Fruit fly (Drosophila melanogaster) whole organism, adult: ENCODE results near the gene CG5021.

ENCODE experiments used
- CG11617 ChIP-seq: fragments of 200-800 bp; sonication (Bioruptor generic); optimal IDR thresholded peaks from 2 replicates; lab custom pipeline; 2017; ENCODE audit warnings: mild to moderate bottlenecking, missing biosample characterization, missing genetic modification reagents, missing genetic modification characterization
- CG12768 ChIP-seq: fragments of 200-800 bp; sonication (Bioruptor generic); optimal IDR thresholded peaks from 2 replicates; lab custom pipeline; 2017; ENCODE audit warnings: missing biosample characterization, missing genetic modification characterization, mild to moderate bottlenecking, moderate library complexity, missing genetic modification reagents
- CG14711 ChIP-seq: fragments of 200-800 bp; sonication (Bioruptor generic); optimal IDR thresholded peaks from 2 replicates; lab custom pipeline; 2018; ENCODE audit warnings: missing biosample characterization, mild to moderate bottlenecking, missing genetic modification characterization, moderate library complexity
- CG33017 ChIP-seq: fragments of 200-800 bp; sonication (Bioruptor generic); optimal IDR thresholded peaks from 2 replicates; lab custom pipeline; 2018; ENCODE audit warnings: missing biosample characterization, mild to moderate bottlenecking, missing genetic modification characterization, moderate library complexity
- CG7045 ChIP-seq: fragments of 200-800 bp; sonication (Bioruptor generic); optimal IDR thresholded peaks from 2 replicates; lab custom pipeline; 2017; ENCODE audit warnings: missing biosample characterization, mild to moderate bottlenecking, missing genetic modification characterization
- CG7101 ChIP-seq: fragments of 200-800 bp; sonication (Bioruptor generic); optimal IDR thresholded peaks from 2 replicates; lab custom pipeline; 2018; ENCODE audit warnings: missing biosample characterization, mild to moderate bottlenecking, missing genetic modification characterization, moderate library complexity
- Crg-1 ChIP-seq: fragments of 200-800 bp; sonication (Bioruptor generic); optimal IDR thresholded peaks from 2 replicates; lab custom pipeline; 2016; ENCODE audit warnings: missing biosample characterization, missing genetic modification characterization
- Hr96 ChIP-seq: fragments of 200-800 bp; sonication (Bioruptor generic); optimal IDR thresholded peaks from 2 replicates; lab custom pipeline; 2016; ENCODE audit warnings: missing biosample characterization, missing genetic modification characterization
- toe ChIP-seq: fragments of 200-800 bp; sonication (Bioruptor generic); optimal IDR thresholded peaks from 2 replicates; lab custom pipeline; 2016; ENCODE audit warnings: missing biosample characterization, missing genetic modification characterization

DNA sequence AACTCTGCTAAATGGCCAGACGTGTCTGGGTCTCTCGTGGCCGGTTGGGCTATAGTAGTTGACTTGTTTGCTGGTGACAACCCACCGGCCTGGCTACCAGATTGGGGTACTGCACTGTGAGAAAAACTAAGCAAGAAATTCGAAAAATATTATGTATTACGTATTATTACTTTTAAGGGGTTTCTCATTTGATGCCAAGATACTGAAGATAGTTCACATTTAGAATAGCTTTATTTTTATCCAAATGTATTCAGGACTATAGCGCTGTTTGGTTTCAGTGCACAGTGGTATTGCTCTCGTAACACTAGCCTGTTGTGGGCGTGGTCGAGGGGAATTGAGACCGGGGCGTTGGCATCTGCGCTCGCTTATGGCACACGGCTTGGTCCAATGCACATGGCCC lies 45.9 kb upstream of the CG5021 start:
- TF ChIP-seq Hr96 (GFP tag; lab: Kevin White, UChicago) (no peak), CG14711 (no peak), CG11617 (no peak), CG12768 (GFP tag; lab: Kevin White, UChicago) (no peak), CG7045 (GFP tag; lab: Kevin White, UChicago) (no peak), CG33017 (tag; lab: Kevin White, UChicago) (no peak), toe (GFP tag; lab: Kevin White, UChicago) (no peak), Crg-1 (GFP tag; lab: Kevin White, UChicago) (no peak), CG7101 (tag; lab: Kevin White, UChicago) (no peak)
